Fruit fly (Drosophila melanogaster): Measurements from ENCODE around the gene CG12523.

CG12523 gene

DNA sequence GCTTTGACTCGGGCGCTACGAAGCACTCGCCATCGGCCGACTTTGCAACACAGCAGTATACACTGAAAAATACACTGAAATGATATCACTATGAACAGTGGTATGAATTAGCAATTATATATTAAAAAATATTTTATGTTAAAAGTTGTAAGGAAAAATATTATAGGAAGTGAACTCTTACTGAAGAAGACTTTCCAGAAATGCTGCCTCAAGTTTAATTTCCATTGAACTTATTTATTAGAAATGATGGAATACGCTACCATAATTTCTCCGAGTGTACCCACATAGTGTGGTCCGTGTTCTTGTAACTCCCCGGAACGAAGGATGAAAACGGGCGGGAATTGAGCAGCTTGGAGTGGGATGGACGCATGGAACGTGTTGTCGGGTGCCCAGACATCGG lies 43.4 kb upstream of the CG12523 start:
- TF ChIP-seq Pif1B (GFP tag; optimal IDR thresholded peaks at IDR 0.05) (peak; percentile 85), CG8159 (tag; optimal IDR thresholded peaks at IDR 0.05) (peak; percentile 97), CG8301 (tag; optimal IDR thresholded peaks at IDR 0.05) (peak; percentile 88), CG15710 (tag; optimal IDR thresholded peaks at IDR 0.05) (peak; percentile 94), fd96Ca (GFP tag; IDR thresholded peaks at IDR 0.05) (0 out of 3 replicates have a peak, but pooled peaks have one; percentile 36), rn (GFP tag; IDR thresholded peaks at IDR 0.05) (0 out of 2 replicates have a peak, but pooled peaks have one; percentile 46), CG13204 (GFP tag; optimal IDR thresholded peaks at IDR 0.05) (peak; percentile 89), CG10348 (GFP tag; IDR thresholded peaks at IDR 0.05) (no peak), CG17806 (tag; optimal IDR thresholded peaks at IDR 0.05) (peak; percentile 98), CG12605 (GFP tag; IDR thresholded peaks at IDR 0.05) (no peak), CG34367 (tag; optimal IDR thresholded peaks at IDR 0.05) (peak; percentile 94), D1 (tag; optimal IDR thresholded peaks at IDR 0.05) (peak; percentile 89), CG9948 (tag; optimal IDR thresholded peaks at IDR 0.05) (peak; percentile 97), Pif1A (GFP tag; optimal IDR thresholded peaks at IDR 0.05) (peak; percentile 83), gl (tag; optimal IDR thresholded peaks at IDR 0.05) (peak; percentile 83), Snoo (tag; optimal IDR thresholded peaks at IDR 0.05) (peak; percentile 70), CG4496 (GFP tag; IDR thresholded peaks at IDR 0.05) (peak; percentile 87), EcR (GFP tag; optimal IDR thresholded peaks at IDR 0.05) (no peak), CG32121 (GFP tag; IDR thresholded peaks at IDR 0.05) (peak; percentile 24; the same call in 1 of the 2 replicates), CG14655 (GFP tag; optimal IDR thresholded peaks at IDR 0.05) (peak; percentile 87), Ets98B (GFP tag; IDR thresholded peaks at IDR 0.05) (peak; percentile 55; the same call in 1 of the 2 replicates)

dm6 chr3L:10759793-10760651 lies 41.0 kb upstream of the CG12523 start:
- TF ChIP-seq rn (GFP tag; IDR thresholded peaks at IDR 0.05) = 0 out of 2 replicates have a peak, but pooled peaks have one; percentile 42
- peak; percentile 85 for TF ChIP-seq Pif1A (GFP tag; optimal IDR thresholded peaks at IDR 0.05)
- peak; percentile 95 for TF ChIP-seq D1 (tag; optimal IDR thresholded peaks at IDR 0.05)
- TF ChIP-seq CG8301 (tag; optimal IDR thresholded peaks at IDR 0.05) = peak; percentile 55
- peak; percentile 71 for TF ChIP-seq CG14655 (GFP tag; optimal IDR thresholded peaks at IDR 0.05)
- TF ChIP-seq fd96Ca (GFP tag; IDR thresholded peaks at IDR 0.05) = 0 out of 3 replicates have a peak, but pooled peaks have one; percentile 31
- peak; percentile 63; the same call in 2 of the 3 replicates for TF ChIP-seq CG4496 (GFP tag; IDR thresholded peaks at IDR 0.05)
- peak; percentile 95 for TF ChIP-seq CG9948 (tag; optimal IDR thresholded peaks at IDR 0.05)
- peak; percentile 97 for TF ChIP-seq CG15710 (tag; optimal IDR thresholded peaks at IDR 0.05)
- TF ChIP-seq CG32121 (GFP tag; IDR thresholded peaks at IDR 0.05) = no peak
- TF ChIP-seq EcR (GFP tag; optimal IDR thresholded peaks at IDR 0.05) = no peak
- peak; percentile 99 for TF ChIP-seq CG8159 (tag; optimal IDR thresholded peaks at IDR 0.05)
- TF ChIP-seq Snoo (tag; optimal IDR thresholded peaks at IDR 0.05) = peak; percentile 98
- peak; percentile 88 for TF ChIP-seq CG34367 (tag; optimal IDR thresholded peaks at IDR 0.05)
- peak; percentile 93 for TF ChIP-seq CG17806 (tag; optimal IDR thresholded peaks at IDR 0.05)
- peak; percentile 79 for TF ChIP-seq CG13204 (GFP tag; optimal IDR thresholded peaks at IDR 0.05)
- TF ChIP-seq gl (tag; optimal IDR thresholded peaks at IDR 0.05) = peak; percentile 77
- TF ChIP-seq CG12605 (GFP tag; IDR thresholded peaks at IDR 0.05) = 0 out of 2 replicates have a peak, but pooled peaks have one; percentile 6
- no peak for TF ChIP-seq Ets98B (GFP tag; IDR thresholded peaks at IDR 0.05)
- no peak for TF ChIP-seq CG10348 (GFP tag; IDR thresholded peaks at IDR 0.05)
- peak; percentile 83 for TF ChIP-seq Pif1B (GFP tag; optimal IDR thresholded peaks at IDR 0.05)

- TF ChIP-seq gl (tag; optimal IDR thresholded peaks at IDR 0.05) (no peak), CG8159 (tag; optimal IDR thresholded peaks at IDR 0.05) (no peak), Pif1A (GFP tag; optimal IDR thresholded peaks at IDR 0.05) (no peak), CG13204 (GFP tag; optimal IDR thresholded peaks at IDR 0.05) (no peak), CG12605 (GFP tag; IDR thresholded peaks at IDR 0.05) (no peak), CG32121 (GFP tag; IDR thresholded peaks at IDR 0.05) (no peak), rn (GFP tag; IDR thresholded peaks at IDR 0.05) (no peak), CG10348 (GFP tag; IDR thresholded peaks at IDR 0.05) (no peak), fd96Ca (GFP tag; IDR thresholded peaks at IDR 0.05) (0 out of 3 replicates have a peak, but pooled peaks have one; percentile 25), Ets98B (GFP tag; IDR thresholded peaks at IDR 0.05) (no peak), CG17806 (tag; optimal IDR thresholded peaks at IDR 0.05) (no peak), CG4496 (GFP tag; IDR thresholded peaks at IDR 0.05) (0 out of 3 replicates have a peak, but pooled peaks have one; percentile 37), Snoo (tag; optimal IDR thresholded peaks at IDR 0.05) (no peak), CG14655 (GFP tag; optimal IDR thresholded peaks at IDR 0.05) (no peak), EcR (GFP tag; optimal IDR thresholded peaks at IDR 0.05) (peak; percentile 70), CG15710 (tag; optimal IDR thresholded peaks at IDR 0.05) (no peak), D1 (tag; optimal IDR thresholded peaks at IDR 0.05) (no peak), CG9948 (tag; optimal IDR thresholded peaks at IDR 0.05) (no peak)
These were observed 40.2 kb upstream of the CG12523 start for dm6 chr3L:10760764-10761163.

DNA sequence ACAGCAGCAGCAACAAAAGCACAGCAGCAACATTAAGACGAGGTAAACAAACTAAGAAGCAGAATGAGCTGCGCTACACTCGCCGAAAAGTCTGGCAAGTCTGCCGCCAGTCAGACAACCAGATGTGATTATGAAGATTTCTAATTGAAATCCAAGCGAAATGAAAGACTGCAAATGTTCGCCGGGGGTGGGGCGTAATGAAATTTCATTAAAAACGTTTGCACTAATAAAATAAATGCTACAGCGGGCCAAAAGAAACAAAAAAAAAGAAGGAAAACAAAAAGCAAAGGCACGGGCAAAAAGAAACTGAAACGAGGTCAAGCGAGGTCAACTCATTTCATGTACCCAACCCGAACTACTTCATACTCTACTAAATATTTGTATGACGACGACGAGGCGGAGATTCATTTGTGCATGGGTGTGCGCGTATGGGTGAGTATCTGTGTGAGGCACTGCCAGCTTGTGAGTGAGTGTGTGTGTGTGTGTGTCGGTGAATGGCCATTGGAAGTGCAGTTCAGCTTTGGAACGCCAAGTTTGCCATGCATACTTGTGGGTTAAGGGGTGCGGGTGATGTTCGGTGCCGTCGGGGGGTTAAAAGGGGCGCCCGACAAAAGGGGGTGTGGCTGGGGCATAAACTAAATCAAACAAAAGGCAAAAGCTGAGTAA lies 34.4 kb upstream of the CG12523 start:
- TF ChIP-seq CG32121 (GFP tag; IDR thresholded peaks at IDR 0.05) = peak; percentile 27
- TF ChIP-seq Ets98B (GFP tag; IDR thresholded peaks at IDR 0.05) = peak; percentile 19
- peak; percentile 36 for TF ChIP-seq CG8301 (tag; optimal IDR thresholded peaks at IDR 0.05)
- no peak for TF ChIP-seq CG13204 (GFP tag; optimal IDR thresholded peaks at IDR 0.05)
- TF ChIP-seq CG14655 (GFP tag; optimal IDR thresholded peaks at IDR 0.05) = peak; percentile 13
- peak; percentile 89 for TF ChIP-seq EcR (GFP tag; optimal IDR thresholded peaks at IDR 0.05)
- peak; percentile 55; the same call in 2 of the 3 replicates for TF ChIP-seq fd96Ca (GFP tag; IDR thresholded peaks at IDR 0.05)
- no peak for TF ChIP-seq Snoo (tag; optimal IDR thresholded peaks at IDR 0.05)
- TF ChIP-seq Pif1A (GFP tag; optimal IDR thresholded peaks at IDR 0.05) = peak; percentile 7

All from whole organism, pupa.